Worm (Caenorhabditis elegans) whole organism, L2 larva: Measurements from ENCODE around the gene twk-43.
A peak's percentile ranks its signal among the peaks of the same experiment; 100 is the strongest.

ENCODE experiments used
- C34F6.9 ChIP-seq: fragments of 150-350 bp; optimal IDR thresholded peaks from 2 replicates; lab custom pipeline; 2014; ENCODE audit warnings: missing biosample characterization, missing genetic modification characterization
- F13H6.1 ChIP-seq: sonication (generic microtip); optimal IDR thresholded peaks from 2 replicates; lab custom pipeline; 2016; ENCODE audit warnings: missing genetic modification characterization, missing compliant biosample characterization
- gmeb-1 ChIP-seq: fragments of 150-350 bp; optimal IDR thresholded peaks from 2 replicates; lab custom pipeline; 2014; ENCODE audit warnings: missing biosample characterization, missing genetic modification characterization
- lin-39 ChIP-seq: fragments of 150-350 bp; optimal IDR thresholded peaks from 2 replicates; lab custom pipeline; 2014; ENCODE audit warnings: missing biosample characterization, missing genetic modification reagents, missing genetic modification characterization
- lsy-2 ChIP-seq, 2 experiments: fragments of 150-350 bp in 1 of 2; sonication (generic microtip) in 1 of 2; optimal IDR thresholded peaks; 2 replicates each; lab custom pipeline; 2014 to 2017; ENCODE audit warnings: missing biosample characterization in 2 of 2, missing genetic modification characterization in 2 of 2
- nhr-11 ChIP-seq: fragments of 150-350 bp; optimal IDR thresholded peaks from 2 replicates; lab custom pipeline; 2014; ENCODE audit warnings: missing biosample characterization, missing genetic modification characterization
- nhr-129 ChIP-seq: fragments of 150-350 bp; optimal IDR thresholded peaks from 2 replicates; lab custom pipeline; 2014; ENCODE audit warnings: missing biosample characterization, missing genetic modification characterization
- nhr-21 ChIP-seq: fragments of 150-350 bp; optimal IDR thresholded peaks from 2 replicates; lab custom pipeline; 2014; ENCODE audit warnings: missing biosample characterization, missing genetic modification characterization
- nhr-6 ChIP-seq: fragments of 150-350 bp; optimal IDR thresholded peaks from 2 replicates; lab custom pipeline; 2014; ENCODE audit warnings: missing biosample characterization, missing genetic modification characterization
- sma-3 ChIP-seq: sonication (generic microtip); optimal IDR thresholded peaks from 2 replicates; lab custom pipeline; 2016; ENCODE audit warnings: missing genetic modification reagents, missing genetic modification characterization, missing compliant biosample characterization
- sma-9 ChIP-seq, 2 experiments: fragments of 150-350 bp in 1 of 2; sonication (generic microtip) in 1 of 2; optimal IDR thresholded peaks; 2 replicates each; lab custom pipeline; 2014 to 2016; ENCODE audit warnings: missing genetic modification characterization in 2 of 2, mild to moderate bottlenecking in 1 of 2, missing biosample characterization in 1 of 2, missing compliant biosample characterization in 1 of 2, missing genetic modification reagents in 1 of 2, moderate library complexity in 1 of 2
- unc-55 ChIP-seq: fragments of 150-350 bp; sonication (generic microtip); optimal IDR thresholded peaks from 3 replicates; lab custom pipeline; 2014; ENCODE audit warnings: missing biosample characterization, missing genetic modification reagents, missing genetic modification characterization
- ztf-11 ChIP-seq: sonication (generic microtip); optimal IDR thresholded peaks from 2 replicates; lab custom pipeline; 2017; ENCODE audit warnings: missing biosample characterization, missing genetic modification characterization

The twk-43 gene

ce11 chrV:13402524-13402923, 56.4 kb downstream of the twk-43 start:
- no peak for TF ChIP-seq nhr-6 (tag; lab: Kevin White, UChicago)
- no peak for TF ChIP-seq sma-3 (GFP tag; lab: Kevin White, UChicago)
- TF ChIP-seq ztf-11 (tag; lab: Kevin White, UChicago): no peak
- peak; percentile 72 for TF ChIP-seq lin-39
- peak; percentile 3 for TF ChIP-seq F13H6.1 (tag; lab: Kevin White, UChicago)
- peak; percentile 31 for TF ChIP-seq C34F6.9
- TF ChIP-seq unc-55 (GFP tag; lab: Kevin White, UChicago): peak; percentile 4
- TF ChIP-seq nhr-129 (tag; lab: Kevin White, UChicago): peak; percentile 80
- TF ChIP-seq nhr-21: no peak
- no peak for TF ChIP-seq nhr-11
- TF ChIP-seq sma-9 (GFP tag; optimal IDR thresholded peaks at IDR 0.05; lab: Kevin White, UChicago): peak; percentile 42
- no peak for TF ChIP-seq sma-9 (tag; optimal IDR thresholded peaks at IDR 0.05; lab: Kevin White, UChicago)
- peak in 1 of 2 experiments; percentile 18 for TF ChIP-seq lsy-2 (tag; optimal IDR thresholded peaks at IDR 0.05; lab: Kevin White, UChicago)
- no peak for TF ChIP-seq gmeb-1 (tag; lab: Kevin White, UChicago)
